Worm (Caenorhabditis elegans): Measurements from ENCODE around the gene sftb-6.

- TF ChIP-seq him-1 (tag; optimal IDR thresholded peaks at IDR 0.05) (no peak), dao-5 (tag; optimal IDR thresholded peaks at IDR 0.05) (no peak), W03F9.2 (tag; optimal IDR thresholded peaks at IDR 0.05) (no peak)
Observed at ce11 chrII:105327-105882, 7.2 kb downstream of the sftb-6 start.

Measured in whole organism, L4/young adult.